Worm (Caenorhabditis elegans): Measurements from ENCODE around the gene K08D12.8.
A peak's percentile ranks its signal among the peaks of the same experiment; 100 is the strongest.

K08D12.8 gene

ce11 chrIV:1711029-1711489 is 14.9 kb upstream of the K08D12.8 start, which contains the start of gene rpi-2 (continued):
- TF ChIP-seq zfp-2 (tag; optimal IDR thresholded peaks at IDR 0.05) (no peak), daf-19 (GFP tag; conservative IDR thresholded peaks at IDR 0.05) (no peak), nhr-6 (tag; optimal IDR thresholded peaks at IDR 0.05) (no peak), Y5F2A.4 (GFP tag; optimal IDR thresholded peaks at IDR 0.05) (peak; percentile 53), dve-1 (tag; optimal IDR thresholded peaks at IDR 0.05; ENCODE audit: insufficient read depth) (no peak), nhr-111 (GFP tag; optimal IDR thresholded peaks at IDR 0.05) (no peak), arid-1 (GFP tag; conservative IDR thresholded peaks at IDR 0.05) (peak; percentile 94), ctbp-1 (GFP tag; IDR thresholded peaks at IDR 0.05) (peak; percentile 57), unc-130 (GFP tag; optimal IDR thresholded peaks at IDR 0.05) (peak; percentile 53), F49E8.2 (tag; optimal IDR thresholded peaks at IDR 0.05; ENCODE audit: borderline replicate concordance) (peak; percentile 95), ces-1 (GFP tag; optimal IDR thresholded peaks at IDR 0.05) (no peak), skn-1 (tag; optimal IDR thresholded peaks at IDR 0.05) (no peak), nhr-25 (tag; optimal IDR thresholded peaks at IDR 0.05; ENCODE audit: borderline replicate concordance, insufficient read depth) (no peak), dmd-8 (GFP tag; IDR thresholded peaks at IDR 0.05) (peak; percentile 74; the same call in 1 of the 2 replicates), attf-4 (tag; optimal IDR thresholded peaks at IDR 0.05) (no peak), nhr-102 (tag; optimal IDR thresholded peaks at IDR 0.05) (peak; percentile 22), mdl-1 (tag; optimal IDR thresholded peaks at IDR 0.05) (no peak), D1046.2 (GFP tag; IDR thresholded peaks at IDR 0.05) (peak; percentile 71; the same call in 1 of the 2 replicates), vab-7 (GFP tag; IDR thresholded peaks at IDR 0.05) (0 out of 2 replicates have a peak, but pooled peaks have one; percentile 23), hlh-11 (tag; optimal IDR thresholded peaks at IDR 0.05) (no peak), lsy-2 (tag; optimal IDR thresholded peaks at IDR 0.05) (no peak), mxl-3 (GFP tag; optimal IDR thresholded peaks at IDR 0.05) (no peak), ZK546.5 (tag; optimal IDR thresholded peaks at IDR 0.05) (peak in 1 of 2 experiments; percentile 46), spr-1 (tag; optimal IDR thresholded peaks at IDR 0.05) (peak; percentile 50), F26F4.8 (GFP tag; conservative IDR thresholded peaks at IDR 0.05) (0 out of 2 replicates have a peak, but pooled peaks have one; percentile 26), zip-2 (tag; optimal IDR thresholded peaks at IDR 0.05) (no peak), lin-38 (GFP tag; IDR thresholded peaks at IDR 0.05) (peak; percentile 88), lir-3 (tag; optimal IDR thresholded peaks at IDR 0.05) (no peak), nhr-28 (tag; optimal IDR thresholded peaks at IDR 0.05) (no peak), ztf-7 (tag; optimal IDR thresholded peaks at IDR 0.05) (no peak), aly-2 (tag; optimal IDR thresholded peaks at IDR 0.05) (peak; percentile 68), nhr-76 (tag; optimal IDR thresholded peaks at IDR 0.05) (no peak), daf-8 (GFP tag; IDR thresholded peaks at IDR 0.05) (no peak), zag-1 (tag; optimal IDR thresholded peaks at IDR 0.05) (no peak), jun-1 (tag; optimal IDR thresholded peaks at IDR 0.05) (no peak), lin-13 (GFP tag; optimal IDR thresholded peaks at IDR 0.05) (no peak), F44E2.7 (GFP tag; IDR thresholded peaks at IDR 0.05) (no peak), lim-7 (GFP tag; IDR thresholded peaks at IDR 0.05) (peak; percentile 70), nhr-77 (tag; optimal IDR thresholded peaks at IDR 0.05) (no peak), ama-1 (optimal IDR thresholded peaks at IDR 0.05) (peak; percentile 87), F10B5.3 (tag; optimal IDR thresholded peaks at IDR 0.05) (no peak), sdz-12 (GFP tag; optimal IDR thresholded peaks at IDR 0.05) (peak; percentile 40), ceh-62 (tag; optimal IDR thresholded peaks at IDR 0.05) (no peak), ceh-20 (GFP tag; IDR thresholded peaks at IDR 0.05) (no peak), lin-1 (GFP tag; IDR thresholded peaks at IDR 0.05) (peak; percentile 63; the same call in 1 of the 2 replicates), Y48G9A.11 (GFP tag; IDR thresholded peaks at IDR 0.05) (peak; percentile 82), ZK337.2 (GFP tag; IDR thresholded peaks at IDR 0.05) (no peak), madf-5 (GFP tag; IDR thresholded peaks at IDR 0.05) (peak in 1 of 2 experiments; percentile 80; a peak in 1 of 4 replicates), mep-1 (tag; optimal IDR thresholded peaks at IDR 0.05) (peak; percentile 13), zip-11 (GFP tag; IDR thresholded peaks at IDR 0.05) (0 out of 2 replicates have a peak, but pooled peaks have one; percentile 23), Y75B8A.6 (GFP tag; IDR thresholded peaks at IDR 0.05) (no peak), ztf-11 (tag; optimal IDR thresholded peaks at IDR 0.05) (no peak)
